Worm (Caenorhabditis elegans) whole organism, late embryonic: ENCODE measurements around the gene nspa-8.

ENCODE experiments used
- Y22D7AL.16 ChIP-seq: sonication (generic microtip); optimal IDR thresholded peaks from 2 replicates; lab custom pipeline; 2016; ENCODE audit warnings: missing genetic modification characterization, missing compliant biosample characterization
- ahr-1 ChIP-seq: sonication (generic microtip); optimal IDR thresholded peaks from 2 replicates; lab custom pipeline; 2016; ENCODE audit warnings: missing genetic modification characterization, missing compliant biosample characterization
- dmd-4 ChIP-seq: sonication (generic microtip); optimal IDR thresholded peaks from 2 replicates; lab custom pipeline; 2016; ENCODE audit warnings: borderline replicate concordance, missing genetic modification characterization, missing compliant biosample characterization
- gmeb-2 ChIP-seq: sonication (generic microtip); optimal IDR thresholded peaks from 2 replicates; lab custom pipeline; 2016; ENCODE audit warnings: missing genetic modification characterization, inconsistent platforms, missing compliant biosample characterization
- hlh-15 ChIP-seq: sonication (generic microtip); optimal IDR thresholded peaks from 2 replicates; lab custom pipeline; 2016; ENCODE audit warnings: missing genetic modification characterization, missing compliant biosample characterization
- hlh-30 ChIP-seq: sonication (generic microtip); optimal IDR thresholded peaks from 2 replicates; lab custom pipeline; 2017; ENCODE audit warnings: antibody characterized with exemption, missing genetic modification characterization, missing compliant biosample characterization; ENCODE audit not compliant: insufficient read depth
- pha-4 ChIP-seq: fragments of 150-350 bp; optimal IDR thresholded peaks from 2 replicates; lab custom pipeline; 2018; ENCODE audit warnings: missing biosample characterization, missing genetic modification reagents, missing genetic modification characterization
- tbx-2 ChIP-seq: sonication (generic microtip); optimal IDR thresholded peaks from 2 replicates; lab custom pipeline; 2016; ENCODE audit warnings: missing genetic modification characterization, missing compliant biosample characterization

DNA sequence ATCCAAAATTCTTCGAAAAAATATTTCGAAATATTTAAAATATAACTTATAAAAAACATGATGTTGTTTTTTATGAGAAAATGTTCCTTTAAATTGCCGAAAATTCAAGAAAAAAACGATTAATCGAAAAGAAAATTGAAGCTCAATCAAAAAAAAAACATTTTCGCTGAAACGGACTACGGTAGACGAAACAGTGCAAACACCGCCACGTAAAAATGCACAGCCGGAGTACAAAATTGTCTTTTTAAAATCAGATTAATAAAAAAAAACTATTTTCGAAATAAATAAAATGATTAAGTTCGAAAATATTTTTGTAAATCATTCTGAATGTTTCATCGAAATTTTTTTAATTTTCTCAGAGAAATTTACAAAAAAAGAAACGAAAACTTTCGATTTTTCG is 13.3 kb downstream of the nspa-8 start:
- no peak for TF ChIP-seq dmd-4 (tag; lab: Kevin White, UChicago)
- no peak for TF ChIP-seq pha-4
- TF ChIP-seq hlh-30 (tag; lab: Kevin White, UChicago): no peak
- no peak for TF ChIP-seq Y22D7AL.16 (tag; lab: Kevin White, UChicago)
- no peak for TF ChIP-seq gmeb-2 (tag; lab: Kevin White, UChicago)
- no peak for TF ChIP-seq hlh-15 (tag; lab: Kevin White, UChicago)
- no peak for TF ChIP-seq tbx-2 (tag; lab: Kevin White, UChicago)
- no peak for TF ChIP-seq ahr-1
